Worm (Caenorhabditis elegans): ENCODE results near the gene Y49A3A.4.

The Y49A3A.4 gene

DNA sequence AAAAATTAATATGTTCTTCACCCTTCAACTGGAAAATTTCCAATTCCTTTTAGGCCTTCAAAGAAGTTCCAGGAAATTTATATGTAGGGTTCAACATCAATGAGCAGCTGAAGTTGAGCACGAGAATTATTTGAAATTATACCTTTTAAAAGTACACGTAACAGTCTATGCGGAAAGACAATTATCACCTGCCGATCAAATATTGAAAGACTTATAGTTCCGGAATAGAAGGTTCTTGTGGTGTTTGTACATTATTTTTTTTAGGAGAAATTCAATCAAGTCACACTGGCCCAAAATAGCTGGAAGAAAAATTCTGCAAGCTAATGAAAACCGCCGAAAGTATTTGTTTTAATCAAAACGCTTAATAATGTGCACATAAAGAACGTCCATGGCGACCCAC lies 21.6 kb upstream of the Y49A3A.4 start:
- no peak for TF ChIP-seq F57C9.4 (tag; optimal IDR thresholded peaks at IDR 0.05)
- no peak for TF ChIP-seq ztf-22 (GFP tag; optimal IDR thresholded peaks at IDR 0.05)
- no peak for TF ChIP-seq zim-3 (tag; optimal IDR thresholded peaks at IDR 0.05)
- no peak for TF ChIP-seq F57A8.1 (GFP tag; optimal IDR thresholded peaks at IDR 0.05)
- TF ChIP-seq snpc-1.3 (tag; optimal IDR thresholded peaks at IDR 0.05; ENCODE audit: insufficient read depth), result no peak
- TF ChIP-seq Y53F4B.3 (GFP tag; IDR thresholded peaks at IDR 0.05), result no peak
- no peak for TF ChIP-seq egl-18 (GFP tag; IDR thresholded peaks at IDR 0.05)
- TF ChIP-seq ceh-58 (GFP tag; IDR thresholded peaks at IDR 0.05), result no peak
- no peak for TF ChIP-seq gei-17 (GFP tag; optimal IDR thresholded peaks at IDR 0.05)
- no peak for TF ChIP-seq F10E7.11 (tag; optimal IDR thresholded peaks at IDR 0.05)
- TF ChIP-seq ceh-79 (tag; optimal IDR thresholded peaks at IDR 0.05), result no peak
- no peak for TF ChIP-seq nhr-27 (tag; optimal IDR thresholded peaks at IDR 0.05)

DNA sequence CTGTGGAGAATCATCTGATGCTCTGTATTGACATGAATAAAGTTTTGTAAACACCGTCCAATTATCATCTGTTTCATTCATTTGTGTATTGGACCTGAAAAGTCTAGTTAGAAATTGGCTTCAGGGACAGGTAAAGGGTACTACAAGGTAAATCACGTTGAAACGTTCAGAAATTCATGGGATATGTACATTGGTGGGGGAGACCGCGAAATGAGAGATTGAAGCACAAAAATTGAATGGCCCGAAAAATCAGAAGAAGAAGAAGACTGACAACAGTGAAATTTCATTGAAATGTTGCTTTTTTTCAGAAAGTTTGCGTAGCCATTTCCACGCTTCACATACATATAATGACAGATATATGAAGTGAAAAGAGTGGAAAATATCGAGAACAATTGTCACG lies 20.3 kb upstream of the Y49A3A.4 start, which contains the start of gene npr-43:
npr-43 (minus strand) TSS at position 101 of the 400 bp plus-strand sequence.
- TF ChIP-seq ekl-4 (GFP tag; IDR thresholded peaks at IDR 0.05) (no peak), F55B11.4 (tag; optimal IDR thresholded peaks at IDR 0.05; ENCODE audit: borderline replicate concordance, insufficient read depth) (no peak), lir-1 (GFP tag; conservative IDR thresholded peaks at IDR 0.05) (no peak), dpl-1 (GFP tag; optimal IDR thresholded peaks at IDR 0.05) (no peak), ama-1 (optimal IDR thresholded peaks at IDR 0.05) (no peak), ama-1 (GFP tag; optimal IDR thresholded peaks at IDR 0.05) (no peak), let-607 (tag; optimal IDR thresholded peaks at IDR 0.05) (no peak), nfya-1 (tag; optimal IDR thresholded peaks at IDR 0.05; ENCODE audit: borderline replicate concordance, insufficient read depth) (no peak), F22D6.2 (tag; optimal IDR thresholded peaks at IDR 0.05) (no peak), ets-4 (GFP tag; optimal IDR thresholded peaks at IDR 0.05) (no peak), bed-2 (GFP tag; IDR thresholded peaks at IDR 0.05) (no peak), unc-62 (GFP tag; optimal IDR thresholded peaks at IDR 0.05) (no peak), F10E7.11 (tag; optimal IDR thresholded peaks at IDR 0.05) (no peak), F37B4.10 (GFP tag; IDR thresholded peaks at IDR 0.05) (no peak), dpff-1 (tag; optimal IDR thresholded peaks at IDR 0.05) (no peak), T26A5.8 (tag; optimal IDR thresholded peaks at IDR 0.05) (no peak), akir-1 (GFP tag; optimal IDR thresholded peaks at IDR 0.05) (no peak), B0261.1 (tag; optimal IDR thresholded peaks at IDR 0.05) (no peak), ceh-58 (GFP tag; IDR thresholded peaks at IDR 0.05) (no peak), somi-1 (GFP tag; optimal IDR thresholded peaks at IDR 0.05) (no peak)

DNA sequence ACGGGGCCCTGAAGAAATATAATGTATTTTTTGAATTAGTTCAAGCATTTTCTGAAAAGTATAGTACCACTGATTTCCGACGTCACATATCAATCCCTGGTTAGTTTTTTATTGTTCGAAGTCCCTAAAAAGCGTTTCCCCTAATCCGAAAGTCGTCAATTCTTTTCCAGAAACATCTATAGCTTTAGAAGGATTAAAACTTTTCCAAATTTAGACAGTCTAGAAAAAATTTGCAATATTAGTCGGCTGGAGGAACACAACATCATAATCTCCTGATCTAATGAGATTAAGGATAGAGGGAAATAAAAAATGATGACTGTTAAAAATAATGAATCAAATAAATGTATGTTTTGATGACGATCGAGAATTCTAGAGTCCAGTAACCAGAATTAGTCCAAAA lies 19.4 kb upstream of the Y49A3A.4 start:
- TF ChIP-seq ztf-26 (tag; optimal IDR thresholded peaks at IDR 0.05), result no peak
- TF ChIP-seq nhr-90 (tag; optimal IDR thresholded peaks at IDR 0.05), result no peak
- TF ChIP-seq hlh-26 (GFP tag; conservative IDR thresholded peaks at IDR 0.05), result no peak
- TF ChIP-seq dpl-1 (GFP tag; optimal IDR thresholded peaks at IDR 0.05), result no peak
- no peak for TF ChIP-seq ceh-27 (GFP tag; optimal IDR thresholded peaks at IDR 0.05)
- no peak for TF ChIP-seq snpc-1.1 (tag; optimal IDR thresholded peaks at IDR 0.05; ENCODE audit: insufficient read depth)
- no peak for TF ChIP-seq K12H6.12 (tag; optimal IDR thresholded peaks at IDR 0.05)
- no peak for TF ChIP-seq ztf-28 (GFP tag; IDR thresholded peaks at IDR 0.05)
- TF ChIP-seq lir-1 (GFP tag; conservative IDR thresholded peaks at IDR 0.05), result no peak
- no peak for TF ChIP-seq tlf-1 (GFP tag; optimal IDR thresholded peaks at IDR 0.05)
- TF ChIP-seq ztf-18 (tag; optimal IDR thresholded peaks at IDR 0.05), result no peak
- TF ChIP-seq T26A5.8 (tag; optimal IDR thresholded peaks at IDR 0.05), result no peak
- no peak for TF ChIP-seq cebp-2 (GFP tag; IDR thresholded peaks at IDR 0.05)
